Worm (Caenorhabditis elegans) whole organism, young adult: Measurements from ENCODE around the gene ess-2.

ENCODE experiments used
- F57C9.4 ChIP-seq: sonication (generic microtip); optimal IDR thresholded peaks from 2 replicates; lab custom pipeline; 2017; ENCODE audit warnings: mild to moderate bottlenecking, missing genetic modification characterization, missing compliant biosample characterization
- lin-35 ChIP-seq, 3 experiments: fragments of 150-350 bp in 2 of 3; sonication (generic microtip) in 1 of 3; optimal IDR thresholded peaks; 2 replicates each; lab custom pipeline; 2014 to 2018; ENCODE audit warnings: missing biosample characterization in 3 of 3, missing genetic modification characterization in 3 of 3, missing genetic modification reagents in 3 of 3
- madf-3 ChIP-seq: fragments of 200-800 bp; sonication (Bioruptor generic); IDR thresholded peaks from 2 replicates; pipeline ENCODE4 v1.3.6; 2022; ENCODE audit warnings: missing genetic modification reagents, missing genetic modification characterization, missing compliant biosample characterization
- ztf-22 ChIP-seq: fragments of 200-800 bp; sonication (Bioruptor generic); optimal IDR thresholded peaks from 2 replicates; lab custom pipeline; 2018; ENCODE audit warnings: mild to moderate bottlenecking, missing genetic modification characterization, moderate library complexity, missing compliant biosample characterization

DNA sequence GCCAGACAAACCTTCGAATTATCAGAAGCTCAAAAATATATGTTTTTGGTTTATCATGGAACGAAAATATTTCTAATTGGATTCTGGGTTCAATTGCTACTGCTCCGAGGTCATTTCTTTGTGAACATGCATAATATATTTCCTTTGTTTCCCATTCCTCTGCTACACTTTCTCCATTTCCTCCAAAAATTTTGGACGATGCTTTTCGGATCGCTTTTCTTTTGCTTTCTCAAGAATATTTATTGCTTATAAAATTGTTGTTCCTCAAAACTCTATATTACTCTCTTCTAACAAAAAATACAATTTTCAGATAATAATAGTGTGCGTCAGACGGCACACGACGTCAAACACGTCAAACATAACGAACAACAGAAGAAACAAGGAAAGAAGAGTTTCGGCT is 4.6 kb upstream of the ess-2 start, which contains the start of gene pac-1:
- TF ChIP-seq F57C9.4 (tag; lab: Kevin White, UChicago) (no peak), lin-35 (GFP tag; optimal IDR thresholded peaks at IDR 0.05; lab: Kevin White, UChicago) (no peak), ztf-22 (GFP tag; lab: Kevin White, UChicago) (no peak), madf-3 (GFP tag; lab: Robert Waterston, UW) (no peak)
